Worm (Caenorhabditis elegans): ENCODE results near the gene ZK180.6.

Gene ZK180.6

DNA sequence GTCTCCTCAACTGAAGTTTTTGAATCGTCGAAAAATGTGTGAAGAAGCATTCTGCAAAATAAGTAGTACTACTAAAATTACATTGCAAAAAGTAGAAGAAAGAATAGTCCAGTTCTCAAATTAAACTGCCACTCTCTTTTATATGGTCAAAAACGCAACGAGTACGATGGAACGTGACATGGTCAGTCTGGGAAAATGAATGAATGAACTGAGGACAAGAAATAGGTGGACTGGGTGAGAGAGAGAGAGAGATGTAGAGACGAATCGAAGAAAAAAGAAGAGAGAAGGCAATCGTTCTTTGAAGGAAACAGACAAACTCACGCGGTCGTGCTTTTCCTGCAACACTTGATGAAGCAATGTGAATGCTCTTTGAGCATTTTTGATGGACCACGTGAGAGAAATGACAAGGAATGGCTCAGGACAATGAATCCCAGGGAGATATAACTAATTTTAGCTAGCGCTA is 47.8 kb downstream of the ZK180.6 start, which contains the start of gene M01H9.3:
Gene M01H9.3 (minus strand): TSS at position 51 of the 463 bp plus-strand sequence.
- no peak for TF ChIP-seq cog-1 (tag; optimal IDR thresholded peaks at IDR 0.05)

DNA sequence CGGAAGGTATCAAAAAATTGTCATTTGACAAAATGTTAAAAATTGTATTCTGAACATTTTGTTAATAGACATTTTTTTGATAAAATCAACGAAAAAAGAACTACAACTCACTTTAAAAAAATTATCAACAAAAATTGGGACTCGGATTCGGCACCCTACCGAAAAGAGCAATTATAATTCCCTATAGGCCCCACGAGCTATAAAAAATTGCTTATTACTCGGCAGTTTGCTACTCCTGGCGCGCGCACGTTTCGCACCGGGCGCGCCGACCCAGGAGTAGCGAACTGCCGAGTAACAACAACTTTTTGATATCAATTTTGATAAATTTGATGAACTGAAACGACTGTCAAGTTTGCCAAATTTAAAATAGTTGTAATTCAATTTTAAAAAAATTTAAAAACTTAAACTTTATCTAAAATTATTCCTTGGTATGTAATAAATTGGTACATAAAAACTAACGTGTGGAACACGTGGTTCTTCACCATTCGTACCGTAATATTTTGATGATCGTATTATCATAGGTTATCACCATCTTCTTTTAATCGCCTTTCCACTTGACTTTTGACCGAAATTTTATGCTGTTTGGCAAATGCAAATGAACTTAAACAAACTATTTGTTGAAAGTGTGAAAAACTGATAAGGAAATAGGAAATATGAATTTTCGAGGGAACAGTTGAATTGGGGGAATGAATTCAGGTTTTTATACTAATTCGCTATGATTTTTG is 49.3 kb downstream of the ZK180.6 start:
- TF ChIP-seq flt-1 (GFP tag; IDR thresholded peaks at IDR 0.05) (no peak), ref-1 (GFP tag; conservative IDR thresholded peaks at IDR 0.05) (no peak), T22C8.4 (GFP tag; IDR thresholded peaks at IDR 0.05) (no peak), klf-2 (GFP tag; conservative IDR thresholded peaks at IDR 0.05) (no peak), ztf-23 (GFP tag; IDR thresholded peaks at IDR 0.05) (no peak), cog-1 (tag; optimal IDR thresholded peaks at IDR 0.05) (no peak), ztf-29 (GFP tag; IDR thresholded peaks at IDR 0.05) (no peak), med-1 (GFP tag; optimal IDR thresholded peaks at IDR 0.05; ENCODE audit: insufficient read depth) (no peak), tab-1 (GFP tag; IDR thresholded peaks at IDR 0.05) (no peak)

DNA sequence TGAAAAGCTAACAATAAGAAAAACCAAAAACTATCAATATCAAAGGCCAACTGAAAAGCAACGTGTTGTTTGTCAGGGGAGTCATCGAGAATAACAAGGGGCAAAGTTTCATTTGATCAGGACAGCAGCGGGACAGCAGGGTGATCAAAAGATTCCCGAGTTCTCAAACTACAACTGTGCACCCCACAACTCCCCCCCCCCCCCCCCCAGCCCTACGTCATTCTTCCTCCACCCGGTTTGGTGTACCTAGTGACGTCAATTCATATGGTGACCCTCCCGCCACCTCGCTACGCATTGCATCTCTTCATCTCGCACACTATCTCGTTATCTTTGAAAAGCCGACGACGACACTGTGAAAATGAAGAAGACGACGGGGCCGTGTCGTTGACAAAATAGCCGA is 51.1 kb downstream of the ZK180.6 start:
- TF ChIP-seq T22C8.4 (GFP tag; IDR thresholded peaks at IDR 0.05): no peak
- TF ChIP-seq cog-1 (tag; optimal IDR thresholded peaks at IDR 0.05): no peak
- no peak for TF ChIP-seq klf-2 (GFP tag; conservative IDR thresholded peaks at IDR 0.05)
- TF ChIP-seq flt-1 (GFP tag; IDR thresholded peaks at IDR 0.05): no peak
- TF ChIP-seq ztf-23 (GFP tag; IDR thresholded peaks at IDR 0.05): no peak
- no peak for TF ChIP-seq tab-1 (GFP tag; IDR thresholded peaks at IDR 0.05)
- no peak for TF ChIP-seq ref-1 (GFP tag; conservative IDR thresholded peaks at IDR 0.05)
- no peak for TF ChIP-seq med-1 (GFP tag; optimal IDR thresholded peaks at IDR 0.05; ENCODE audit: insufficient read depth)
- TF ChIP-seq ztf-29 (GFP tag; IDR thresholded peaks at IDR 0.05): no peak

DNA sequence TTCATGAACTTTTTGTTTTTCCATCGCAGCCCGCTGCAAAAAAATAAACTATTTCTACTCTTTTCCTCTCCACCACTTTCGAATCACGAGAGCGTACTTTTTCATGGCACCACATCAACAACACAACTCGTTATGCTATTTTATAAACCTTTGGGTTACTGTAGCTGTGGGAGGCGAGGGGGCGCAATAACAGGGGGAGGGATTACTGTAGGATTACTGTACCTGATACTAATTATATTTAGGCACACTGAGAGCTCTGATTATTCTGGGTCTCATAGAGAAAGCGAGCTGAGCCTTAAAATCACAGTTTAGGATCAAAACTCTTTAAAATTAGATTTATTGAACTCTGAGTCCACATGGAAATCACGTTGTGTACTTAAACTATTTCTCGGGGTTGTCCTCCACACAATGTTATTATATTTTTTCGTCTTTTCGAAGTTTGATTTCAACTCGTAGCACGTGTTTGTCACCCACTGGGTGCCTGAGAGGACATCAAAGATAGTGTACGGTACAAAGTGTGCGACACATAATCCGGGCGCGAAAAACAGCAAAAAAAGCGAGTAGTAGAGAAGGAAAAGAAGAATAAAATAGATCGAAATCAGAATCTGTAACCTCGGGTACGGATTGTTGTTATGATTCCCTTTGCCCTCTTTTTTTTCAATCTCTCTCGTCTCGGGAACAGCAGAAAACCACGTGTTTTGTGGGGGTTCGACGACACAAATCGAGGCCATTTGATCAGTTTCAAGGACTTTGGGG is 52.2 kb downstream of the ZK180.6 start:
- TF ChIP-seq ztf-23 (GFP tag; IDR thresholded peaks at IDR 0.05) (no peak), ztf-29 (GFP tag; IDR thresholded peaks at IDR 0.05) (no peak), cog-1 (tag; optimal IDR thresholded peaks at IDR 0.05) (no peak), T22C8.4 (GFP tag; IDR thresholded peaks at IDR 0.05) (no peak), flt-1 (GFP tag; IDR thresholded peaks at IDR 0.05) (no peak), ref-1 (GFP tag; conservative IDR thresholded peaks at IDR 0.05) (no peak), tab-1 (GFP tag; IDR thresholded peaks at IDR 0.05) (no peak), med-1 (GFP tag; optimal IDR thresholded peaks at IDR 0.05; ENCODE audit: insufficient read depth) (no peak), klf-2 (GFP tag; conservative IDR thresholded peaks at IDR 0.05) (no peak)

DNA sequence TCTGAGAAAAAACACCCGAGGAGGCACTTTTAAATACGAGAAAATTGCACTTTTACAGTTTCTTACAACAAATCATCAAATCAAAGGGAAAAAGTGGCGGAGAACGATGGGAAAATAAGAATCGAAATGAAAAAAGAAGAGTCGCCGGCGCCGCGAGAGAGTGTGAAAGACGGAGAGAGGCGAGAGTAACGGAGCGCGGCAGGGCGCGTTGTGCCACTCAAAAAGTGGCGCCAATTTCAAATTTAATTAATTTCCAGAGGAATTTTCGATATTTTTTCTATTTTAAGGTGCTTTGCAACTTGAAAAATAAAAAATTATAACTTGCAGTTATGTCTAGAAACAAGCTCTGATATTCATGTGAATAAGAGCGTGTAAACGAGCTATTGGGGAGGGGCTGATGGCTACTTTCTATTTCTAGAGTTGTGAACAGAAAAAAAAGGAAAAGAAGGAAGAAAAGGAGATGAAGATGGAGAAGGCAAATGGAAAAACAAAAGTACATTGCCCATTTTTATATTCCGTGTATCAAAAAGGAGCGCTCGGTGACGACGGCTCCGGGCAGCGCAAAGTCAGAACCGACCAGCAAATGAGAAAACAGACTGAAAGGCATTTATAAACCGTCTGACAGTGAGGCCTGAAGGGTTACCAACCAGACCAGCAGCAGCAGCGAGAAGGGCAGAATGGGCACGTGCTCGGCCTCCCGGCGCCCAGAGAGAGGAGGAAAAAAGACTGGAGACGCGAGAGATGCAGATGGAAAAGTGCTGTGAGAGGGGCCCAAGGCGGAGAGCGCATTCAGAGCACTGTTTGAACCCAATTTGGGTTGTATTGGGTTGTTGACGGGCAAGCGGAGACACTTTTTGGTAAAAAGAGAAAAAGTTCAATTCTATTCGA is 53.7 kb downstream of the ZK180.6 start:
- TF ChIP-seq klf-2 (GFP tag; conservative IDR thresholded peaks at IDR 0.05): no peak
- no peak for TF ChIP-seq ztf-29 (GFP tag; IDR thresholded peaks at IDR 0.05)
- TF ChIP-seq T22C8.4 (GFP tag; IDR thresholded peaks at IDR 0.05): no peak
- no peak for TF ChIP-seq tab-1 (GFP tag; IDR thresholded peaks at IDR 0.05)
- TF ChIP-seq cog-1 (tag; optimal IDR thresholded peaks at IDR 0.05): no peak
- no peak for TF ChIP-seq ztf-23 (GFP tag; IDR thresholded peaks at IDR 0.05)
- no peak for TF ChIP-seq med-1 (GFP tag; optimal IDR thresholded peaks at IDR 0.05; ENCODE audit: insufficient read depth)
- TF ChIP-seq flt-1 (GFP tag; IDR thresholded peaks at IDR 0.05): no peak
- TF ChIP-seq ref-1 (GFP tag; conservative IDR thresholded peaks at IDR 0.05): no peak

Data from whole organism, midembryonic.